Worm (Caenorhabditis elegans) whole organism, L4 larva: Measurements from ENCODE around the gene F54E7.9.

Experiments
- F49E8.2 ChIP-seq: sonication (generic microtip); optimal IDR thresholded peaks from 2 replicates; lab custom pipeline; 2016; ENCODE audit warnings: missing compliant biosample characterization, mild to moderate bottlenecking, missing genetic modification characterization, borderline replicate concordance
- Y48G9A.11 ChIP-seq: fragments of 200-800 bp; sonication (Bioruptor generic); IDR thresholded peaks from 2 replicates; pipeline ENCODE4 v1.3.6; 2022; ENCODE audit warnings: missing genetic modification reagents, missing genetic modification characterization, missing compliant biosample characterization
- Y75B8A.6 ChIP-seq: fragments of 200-800 bp; sonication (Bioruptor generic); IDR thresholded peaks from 2 replicates; pipeline ENCODE4 v1.3.6; 2022; ENCODE audit warnings: missing genetic modification reagents, missing genetic modification characterization, missing compliant biosample characterization
- ZK546.5 ChIP-seq, 2 experiments: sonication (generic microtip); optimal IDR thresholded peaks; 2 replicates each; lab custom pipeline; 2017; ENCODE audit warnings: missing biosample characterization in 2 of 2, missing genetic modification characterization in 2 of 2
- aha-1 ChIP-seq: fragments of 150-350 bp; peaks from one replicate; lab custom pipeline; 2014; ENCODE audit warnings: missing biosample characterization, missing genetic modification characterization
- arid-1 ChIP-seq: fragments of 200-800 bp; sonication (Bioruptor generic); conservative IDR thresholded peaks from 2 replicates; pipeline ENCODE4 v1.3.6; 2022; ENCODE audit warnings: missing genetic modification reagents, missing genetic modification characterization, missing compliant biosample characterization
- attf-4 ChIP-seq: sonication (generic microtip); optimal IDR thresholded peaks from 3 replicates; lab custom pipeline; 2017; ENCODE audit warnings: missing biosample characterization, missing genetic modification characterization
- ceh-20 ChIP-seq: fragments of 200-800 bp; sonication (Bioruptor generic); IDR thresholded peaks from 2 replicates; pipeline ENCODE4 v1.3.6; 2022; ENCODE audit warnings: missing genetic modification reagents, missing genetic modification characterization, missing compliant biosample characterization
- ceh-32 ChIP-seq: sonication (generic microtip); optimal IDR thresholded peaks from 2 replicates; lab custom pipeline; 2016; ENCODE audit warnings: mild to moderate bottlenecking, missing genetic modification characterization, missing compliant biosample characterization; ENCODE audit not compliant: poor library complexity
- ceh-44 ChIP-seq: fragments of 200-800 bp; sonication (Bioruptor generic); IDR thresholded peaks from 2 replicates; pipeline ENCODE4 v1.3.6; 2022; ENCODE audit warnings: missing genetic modification reagents, missing genetic modification characterization, missing compliant biosample characterization
- ces-1 ChIP-seq: fragments of 150-350 bp; sonication (generic microtip); optimal IDR thresholded peaks from 4 replicates; lab custom pipeline; 2014; ENCODE audit warnings: missing biosample characterization, missing genetic modification reagents, missing genetic modification characterization
- ctbp-1 ChIP-seq: fragments of 200-800 bp; sonication (Bioruptor generic); IDR thresholded peaks from 2 replicates; pipeline ENCODE4 v1.3.6; 2022; ENCODE audit warnings: missing genetic modification reagents, missing genetic modification characterization, missing compliant biosample characterization
- daf-19 ChIP-seq: fragments of 200-800 bp; sonication (Bioruptor generic); conservative IDR thresholded peaks from 2 replicates; pipeline ENCODE4 v1.3.6; 2022; ENCODE audit warnings: missing genetic modification characterization, missing compliant biosample characterization
- daf-8 ChIP-seq: fragments of 200-800 bp; sonication (Bioruptor generic); IDR thresholded peaks from 2 replicates; pipeline ENCODE4 v1.3.6; 2022; ENCODE audit warnings: missing genetic modification characterization, missing compliant biosample characterization
- duxl-1 ChIP-seq: sonication (generic microtip); optimal IDR thresholded peaks from 2 replicates; lab custom pipeline; 2016; ENCODE audit warnings: mild to moderate bottlenecking, missing genetic modification characterization, moderate library complexity, missing compliant biosample characterization; ENCODE audit not compliant: poor library complexity
- dve-1 ChIP-seq: sonication (generic microtip); optimal IDR thresholded peaks from 2 replicates; lab custom pipeline; 2017; ENCODE audit warnings: antibody characterized with exemption, mild to moderate bottlenecking, missing genetic modification characterization, missing compliant biosample characterization; ENCODE audit not compliant: insufficient read depth
- fkh-10 ChIP-seq: fragments of 150-350 bp; optimal IDR thresholded peaks from 2 replicates; lab custom pipeline; 2014; ENCODE audit warnings: missing biosample characterization, missing genetic modification reagents, missing genetic modification characterization
- fos-1 ChIP-seq: fragments of 150-350 bp; optimal IDR thresholded peaks from 2 replicates; lab custom pipeline; 2014; ENCODE audit warnings: missing biosample characterization, missing genetic modification characterization
- jun-1 ChIP-seq: fragments of 150-350 bp; optimal IDR thresholded peaks from 2 replicates; lab custom pipeline; 2014; ENCODE audit warnings: missing biosample characterization, missing genetic modification reagents, missing genetic modification characterization
- lim-7 ChIP-seq: fragments of 200-800 bp; sonication (Bioruptor generic); IDR thresholded peaks from 2 replicates; pipeline ENCODE4 v1.3.6; 2022; ENCODE audit warnings: missing genetic modification characterization, missing compliant biosample characterization
- lin-29 ChIP-seq: fragments of 200-800 bp; sonication (Bioruptor generic); IDR thresholded peaks from 2 replicates; pipeline ENCODE4 v1.3.6; 2022; ENCODE audit warnings: missing genetic modification reagents, missing genetic modification characterization, missing compliant biosample characterization
- lin-38 ChIP-seq: fragments of 200-800 bp; sonication (Bioruptor generic); IDR thresholded peaks from 2 replicates; pipeline ENCODE4 v1.3.6; 2022; ENCODE audit warnings: missing genetic modification reagents, missing genetic modification characterization, missing compliant biosample characterization
- lir-3 ChIP-seq: sonication (generic microtip); optimal IDR thresholded peaks from 2 replicates; lab custom pipeline; 2016; ENCODE audit warnings: mild to moderate bottlenecking, missing genetic modification characterization, missing compliant biosample characterization
- lsy-2 ChIP-seq, 2 experiments: fragments of 150-350 bp in 1 of 2; sonication (generic microtip) in 1 of 2; optimal IDR thresholded peaks; 2 replicates each; lab custom pipeline; 2014 to 2017; ENCODE audit warnings: missing biosample characterization in 2 of 2, missing genetic modification characterization in 2 of 2
- mes-2 ChIP-seq: sonication (generic microtip); optimal IDR thresholded peaks from 2 replicates; lab custom pipeline; 2016; ENCODE audit warnings: missing genotype, mild to moderate bottlenecking, missing genetic modification characterization, missing compliant biosample characterization; ENCODE audit not compliant: poor library complexity, severe bottlenecking
- nhr-28 ChIP-seq: fragments of 150-350 bp; optimal IDR thresholded peaks from 2 replicates; lab custom pipeline; 2014; ENCODE audit warnings: missing biosample characterization, missing genetic modification characterization
- nhr-41 ChIP-seq: fragments of 200-800 bp; sonication (Bioruptor generic); IDR thresholded peaks from 2 replicates; pipeline ENCODE4 v1.3.6; 2022; ENCODE audit warnings: missing genetic modification reagents, missing genetic modification characterization, missing compliant biosample characterization
- pha-4 ChIP-seq, 2 experiments: fragments of 150-350 bp in 1 of 2; fragments of 200-800 bp in 1 of 2; sonication (Bioruptor generic) in 1 of 2; IDR thresholded peaks in 1 of 2; optimal IDR thresholded peaks in 1 of 2; 2 replicates each; pipeline versions ENCODE4 v1.3.6 to Lab custom; 2014 to 2022; ENCODE audit warnings: missing genetic modification characterization in 2 of 2, missing genetic modification reagents in 2 of 2, missing biosample characterization in 1 of 2, missing compliant biosample characterization in 1 of 2
- pqm-1 ChIP-seq: sonication (generic microtip); optimal IDR thresholded peaks from 2 replicates; lab custom pipeline; 2017; ENCODE audit warnings: missing biosample characterization, missing genetic modification characterization
- rbr-2 ChIP-seq: sonication (generic microtip); optimal IDR thresholded peaks from 2 replicates; lab custom pipeline; 2016; ENCODE audit warnings: missing genotype, missing genetic modification characterization, missing compliant biosample characterization
- sdz-12 ChIP-seq: fragments of 200-800 bp; sonication (Bioruptor generic); optimal IDR thresholded peaks from 2 replicates; lab custom pipeline; 2018; ENCODE audit warnings: mild to moderate bottlenecking, missing genetic modification characterization, missing compliant biosample characterization
- set-16 ChIP-seq: fragments of 200-800 bp; sonication (Bioruptor generic); IDR thresholded peaks from 2 replicates; pipeline ENCODE4 v1.3.6; 2022; ENCODE audit warnings: missing genetic modification reagents, missing genetic modification characterization, missing compliant biosample characterization
- snpc-1.2 ChIP-seq: fragments of 200-800 bp; sonication (Bioruptor generic); IDR thresholded peaks from 2 replicates; pipeline ENCODE4 v1.3.6; 2022; ENCODE audit warnings: missing genetic modification reagents, missing genetic modification characterization, missing compliant biosample characterization
- unc-130 ChIP-seq: sonication (generic microtip); optimal IDR thresholded peaks from 2 replicates; lab custom pipeline; 2016; ENCODE audit warnings: missing genetic modification reagents, missing genetic modification characterization, missing compliant biosample characterization
- unc-39 ChIP-seq: sonication (generic microtip); optimal IDR thresholded peaks from 2 replicates; lab custom pipeline; 2017; ENCODE audit warnings: missing biosample characterization, missing genetic modification characterization
- vab-7 ChIP-seq: fragments of 200-800 bp; sonication (Bioruptor generic); IDR thresholded peaks from 2 replicates; pipeline ENCODE4 v1.3.6; 2022; ENCODE audit warnings: missing genetic modification reagents, missing genetic modification characterization, missing compliant biosample characterization
- zfp-3 ChIP-seq: fragments of 200-800 bp; sonication (Bioruptor generic); conservative IDR thresholded peaks from 2 replicates; pipeline ENCODE4 v1.3.6; 2022; ENCODE audit warnings: missing genetic modification reagents, missing genetic modification characterization, missing compliant biosample characterization
- zip-11 ChIP-seq: fragments of 200-800 bp; sonication (Bioruptor generic); IDR thresholded peaks from 2 replicates; pipeline ENCODE4 v1.3.6; 2022; ENCODE audit warnings: missing genetic modification characterization, missing compliant biosample characterization
- zip-2 ChIP-seq: fragments of 150-350 bp; optimal IDR thresholded peaks from 2 replicates; lab custom pipeline; 2014; ENCODE audit warnings: missing biosample characterization, missing genetic modification characterization

The F54E7.9 gene

DNA sequence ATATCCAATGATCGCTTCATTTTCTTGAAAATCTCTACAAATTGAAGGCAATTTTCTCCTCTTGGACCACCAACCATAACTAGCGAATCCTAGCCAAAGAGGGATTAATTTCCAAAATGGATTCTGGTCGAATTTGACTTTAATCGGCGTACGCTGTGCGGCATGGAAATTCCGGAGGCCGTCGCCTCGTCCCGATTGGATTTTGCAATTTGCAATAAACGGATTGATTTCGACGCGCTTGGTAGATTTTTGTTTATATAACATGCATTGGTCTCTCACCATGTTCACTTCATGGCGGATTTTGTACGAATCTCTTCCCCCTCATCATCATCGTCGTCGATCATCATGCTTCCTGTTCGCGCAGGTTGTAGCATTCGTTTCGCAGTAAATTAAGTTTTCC is 12.0 kb downstream of the F54E7.9 start:
- no peak for TF ChIP-seq ZK546.5 (tag; optimal IDR thresholded peaks at IDR 0.05; lab: Kevin White, UChicago)
- no peak for TF ChIP-seq ceh-20
- no peak for TF ChIP-seq fos-1 (tag; lab: Kevin White, UChicago)
- TF ChIP-seq set-16 (GFP tag; lab: Robert Waterston, UW): no peak
- TF ChIP-seq jun-1 (tag; lab: Kevin White, UChicago): no peak
- no peak for TF ChIP-seq zip-2
- no peak for TF ChIP-seq attf-4
- no peak for TF ChIP-seq zfp-3
- TF ChIP-seq rbr-2 (tag; lab: Kevin White, UChicago): no peak
- TF ChIP-seq lir-3: no peak
- no peak for TF ChIP-seq ces-1 (GFP tag; lab: Kevin White, UChicago)
- TF ChIP-seq lim-7 (GFP tag; lab: Robert Waterston, UW): no peak
- TF ChIP-seq, all 104 proteins: peak for 0

DNA sequence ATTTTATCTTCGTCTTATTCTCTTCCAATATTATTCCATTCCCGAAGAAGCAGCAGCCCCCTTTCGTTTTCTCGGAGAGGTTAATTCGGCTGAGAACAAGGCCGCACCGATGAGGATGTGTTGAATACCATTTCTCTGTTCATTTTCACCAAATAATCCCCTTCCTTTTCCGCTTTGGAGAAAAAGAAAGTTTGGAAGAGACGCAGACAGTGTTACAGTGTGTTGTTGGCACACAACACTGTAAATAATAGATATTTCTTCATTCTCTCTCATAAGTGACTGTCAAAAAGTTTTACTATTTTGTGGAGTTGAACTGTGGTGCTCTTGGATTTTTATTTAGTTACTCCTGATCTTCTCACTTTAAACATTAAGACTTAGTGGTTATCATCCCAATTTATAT is 12.4 kb downstream of the F54E7.9 start:
- TF ChIP-seq daf-19: no peak
- TF ChIP-seq pha-4 (GFP tag; IDR thresholded peaks at IDR 0.05; lab: Robert Waterston, UW): no peak
- TF ChIP-seq pha-4 (tag; optimal IDR thresholded peaks at IDR 0.05; lab: Kevin White, UChicago): no peak
- TF ChIP-seq ceh-32 (tag; lab: Kevin White, UChicago): no peak
- no peak for TF ChIP-seq unc-39 (tag; lab: Kevin White, UChicago)
- TF ChIP-seq ZK546.5 (tag; optimal IDR thresholded peaks at IDR 0.05; lab: Kevin White, UChicago): no peak
- TF ChIP-seq mes-2: peak; percentile 13
- TF ChIP-seq ces-1 (GFP tag; lab: Kevin White, UChicago): no peak
- TF ChIP-seq pqm-1 (tag; lab: Kevin White, UChicago): peak; percentile 1
- TF ChIP-seq ctbp-1: no peak
- peak; percentile 31 for TF ChIP-seq nhr-28 (tag; lab: Kevin White, UChicago)
- no peak for TF ChIP-seq zip-11
- TF ChIP-seq dve-1 (tag; lab: Kevin White, UChicago): no peak
- no peak for TF ChIP-seq vab-7 (GFP tag; lab: Robert Waterston, UW)
- no peak for TF ChIP-seq arid-1
- no peak for TF ChIP-seq ceh-44 (GFP tag; lab: Robert Waterston, UW)
- TF ChIP-seq, all 104 proteins: peak for 3

DNA sequence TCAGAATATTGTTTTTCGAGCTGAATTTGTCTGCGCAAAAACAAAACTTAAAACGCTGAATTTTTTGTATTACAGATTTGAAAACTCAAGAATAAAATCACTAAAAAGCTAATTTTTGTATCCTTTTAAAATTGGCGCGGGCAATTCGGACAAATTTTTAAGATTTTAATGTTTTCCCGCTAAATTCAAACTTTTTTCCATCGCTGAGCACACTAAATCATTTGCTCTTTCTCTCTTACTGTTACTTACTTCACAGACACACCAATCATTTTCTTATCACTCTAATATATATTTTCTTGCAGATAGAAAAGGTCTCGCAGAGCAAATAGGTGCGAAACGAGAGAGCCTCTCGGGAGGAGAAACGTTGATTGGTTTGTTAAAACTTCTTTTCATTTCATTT is 13.8 kb downstream of the F54E7.9 start, which contains the start of gene par-3:
Gene par-3 (plus strand): TSS at position 301 of the 400 bp plus-strand sequence.
- TF ChIP-seq pqm-1 (tag; lab: Kevin White, UChicago): peak; percentile 53
- no peak for TF ChIP-seq nhr-41 (GFP tag; lab: Robert Waterston, UW)
- peak; percentile 42 for TF ChIP-seq aha-1 (tag; lab: Kevin White, UChicago)

DNA sequence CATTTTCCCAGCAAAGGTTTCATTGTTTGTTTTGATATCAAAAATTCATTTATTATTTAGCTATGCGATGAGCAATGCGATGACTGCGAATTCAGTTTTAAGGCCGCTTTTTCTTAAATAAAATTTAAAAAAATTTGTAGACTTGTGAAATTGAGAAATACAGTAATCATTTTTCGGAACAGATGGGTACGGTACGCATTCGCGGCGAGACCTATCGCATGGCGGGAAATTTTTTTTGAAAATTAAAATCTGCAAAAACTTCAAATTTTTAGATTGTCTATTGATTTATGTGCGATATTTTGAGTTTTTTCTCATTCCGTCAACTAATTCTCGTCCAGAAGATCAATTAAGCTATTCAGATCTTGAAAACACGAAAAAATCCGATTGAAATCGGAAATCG is 14.2 kb downstream of the F54E7.9 start:
- TF ChIP-seq snpc-1.2 (GFP tag; lab: Robert Waterston, UW) (peak; percentile 60; the same call in 1 of the 2 replicates), ceh-32 (tag; lab: Kevin White, UChicago) (no peak), F49E8.2 (peak; percentile 85), lsy-2 (tag; optimal IDR thresholded peaks at IDR 0.05; lab: Kevin White, UChicago) (peak in 1 of 2 experiments; percentile 73), lin-29 (GFP tag; lab: Robert Waterston, UW) (no peak), daf-8 (GFP tag; lab: Robert Waterston, UW) (no peak), fkh-10 (no peak), Y75B8A.6 (GFP tag; lab: Robert Waterston, UW) (no peak), lin-38 (GFP tag; lab: Robert Waterston, UW) (peak; percentile 81), unc-130 (GFP tag; lab: Kevin White, UChicago) (peak; percentile 87), sdz-12 (GFP tag; lab: Kevin White, UChicago) (no peak), duxl-1 (tag; lab: Kevin White, UChicago) (no peak), nhr-41 (GFP tag; lab: Robert Waterston, UW) (no peak), Y48G9A.11 (GFP tag; lab: Robert Waterston, UW) (peak; percentile 79)
